Fruit fly (Drosophila melanogaster) whole organism, embryonic: ENCODE data around the gene Megf8.

Experiments used
- CG11085 ChIP-seq: fragments of 200-800 bp; sonication (Bioruptor generic); IDR thresholded peaks from 2 replicates; pipeline ENCODE4 v1.3.6; 2022; ENCODE audit warnings: missing biosample characterization, missing genetic modification characterization
- CG12071 ChIP-seq: fragments of 200-800 bp; sonication (Bioruptor generic); optimal IDR thresholded peaks from 3 replicates; lab custom pipeline; 2018; ENCODE audit warnings: missing biosample characterization, mild to moderate bottlenecking, missing genetic modification characterization
- CG12391 ChIP-seq: fragments of 200-800 bp; sonication (Bioruptor generic); optimal IDR thresholded peaks from 3 replicates; lab custom pipeline; 2018; ENCODE audit warnings: missing biosample characterization, mild to moderate bottlenecking, missing genetic modification characterization, moderate library complexity
- CG13123 ChIP-seq: fragments of 200-800 bp; sonication (Bioruptor generic); optimal IDR thresholded peaks from 2 replicates; lab custom pipeline; 2016; ENCODE audit warnings: missing biosample characterization, missing genetic modification characterization
- CG13624 ChIP-seq: fragments of 200-800 bp; sonication (Bioruptor generic); optimal IDR thresholded peaks from 2 replicates; lab custom pipeline; 2016; ENCODE audit warnings: missing biosample characterization, missing genetic modification characterization
- CG14965 ChIP-seq: fragments of 200-800 bp; sonication (Bioruptor generic); optimal IDR thresholded peaks from 2 replicates; lab custom pipeline; 2016; ENCODE audit warnings: missing biosample characterization, missing genetic modification characterization, borderline replicate concordance
- CG17361 ChIP-seq: fragments of 200-800 bp; sonication (Bioruptor generic); IDR thresholded peaks from 3 replicates; pipeline ENCODE4 v1.3.6; 2022; ENCODE audit warnings: missing biosample characterization, missing genetic modification characterization
- CG17802 ChIP-seq: fragments of 200-800 bp; sonication (Bioruptor generic); optimal IDR thresholded peaks from 2 replicates; lab custom pipeline; 2018; ENCODE audit warnings: missing biosample characterization, mild to moderate bottlenecking, missing genetic modification characterization, moderate library complexity
- CG18262 ChIP-seq: fragments of 200-800 bp; optimal IDR thresholded peaks from 3 replicates; lab custom pipeline; 2019; ENCODE audit warnings: missing biosample characterization, mild to moderate bottlenecking, missing genetic modification characterization, moderate library complexity
- CG18599 ChIP-seq: fragments of 200-800 bp; sonication (Bioruptor generic); optimal IDR thresholded peaks from 3 replicates; lab custom pipeline; 2017; ENCODE audit warnings: missing biosample characterization, missing genetic modification characterization, mild to moderate bottlenecking, moderate library complexity, missing genetic modification reagents
- CG3281 ChIP-seq: fragments of 200-800 bp; sonication (Bioruptor generic); optimal IDR thresholded peaks from 3 replicates; lab custom pipeline; 2017; ENCODE audit warnings: missing biosample characterization, mild to moderate bottlenecking, missing genetic modification characterization
- CG3847 ChIP-seq: fragments of 200-800 bp; sonication (Bioruptor generic); IDR thresholded peaks from 2 replicates; pipeline ENCODE4 v1.3.6; 2022; ENCODE audit warnings: missing biosample characterization, missing genetic modification characterization
- CG4404 ChIP-seq: fragments of 200-800 bp; sonication (Bioruptor generic); IDR thresholded peaks from 2 replicates; pipeline ENCODE4 v1.3.6; 2022; ENCODE audit warnings: missing biosample characterization, missing genetic modification characterization
- CG6272 ChIP-seq: fragments of 200-800 bp; sonication (Bioruptor generic); IDR thresholded peaks from 2 replicates; pipeline ENCODE4 v1.3.6; 2022; ENCODE audit warnings: missing biosample characterization, missing genetic modification characterization
- CG9932 ChIP-seq: fragments of 200-800 bp; sonication (Bioruptor generic); IDR thresholded peaks from 2 replicates; pipeline ENCODE4 v1.3.6; 2022; ENCODE audit warnings: missing biosample characterization, missing genetic modification characterization
- D19A ChIP-seq: fragments of 200-800 bp; optimal IDR thresholded peaks from 3 replicates; lab custom pipeline; 2019; ENCODE audit warnings: missing biosample characterization, mild to moderate bottlenecking, missing genetic modification characterization, moderate library complexity
- E2f1 ChIP-seq: fragments of 200-800 bp; sonication (Bioruptor generic); IDR thresholded peaks from 2 replicates; pipeline ENCODE4 v1.3.6; 2022; ENCODE audit warnings: missing biosample characterization, missing genetic modification characterization
- H2.0 ChIP-seq: fragments of 200-800 bp; sonication (Bioruptor generic); IDR thresholded peaks from 2 replicates; pipeline ENCODE4 v1.3.6; 2022; ENCODE audit warnings: missing biosample characterization, missing genetic modification characterization
- Hr3 ChIP-seq: fragments of 200-800 bp; sonication (Bioruptor generic); optimal IDR thresholded peaks from 3 replicates; lab custom pipeline; 2016; ENCODE audit warnings: missing biosample characterization, missing genetic modification characterization
- Pdp1 ChIP-seq, 2 experiments: fragments of 200-800 bp; sonication (Bioruptor generic); optimal IDR thresholded peaks; 3 replicates each; lab custom pipeline; 2016; ENCODE audit warnings: missing biosample characterization in 2 of 2, missing genetic modification characterization in 2 of 2, mild to moderate bottlenecking in 1 of 2, moderate library complexity in 1 of 2
- Sry-β ChIP-seq: fragments of 200-800 bp; sonication (Bioruptor generic); optimal IDR thresholded peaks from 2 replicates; lab custom pipeline; 2018; ENCODE audit warnings: missing biosample characterization, mild to moderate bottlenecking, missing genetic modification characterization, moderate library complexity
- Trl ChIP-seq, 3 experiments: fragments of >200 bp in 2 of 3; fragments of 200-800 bp in 1 of 3; sonication (Bioruptor generic) in 1 of 3; optimal IDR thresholded peaks; 2 replicates in 1 of 3; 3 replicates in 2 of 3; lab custom pipeline; 2016 to 2017; ENCODE audit warnings: missing biosample characterization in 1 of 3, missing genetic modification characterization in 1 of 3
- cas ChIP-seq: fragments of 200-800 bp; sonication (Bioruptor generic); IDR thresholded peaks from 2 replicates; pipeline ENCODE4 v1.3.6; 2022; ENCODE audit warnings: missing biosample characterization, missing genetic modification characterization
- chinmo ChIP-seq: fragments of 200-800 bp; sonication (Bioruptor generic); IDR thresholded peaks from 4 replicates; pipeline ENCODE4 v1.3.6; 2022; ENCODE audit warnings: missing biosample characterization, missing genetic modification characterization; ENCODE audit not compliant: partially characterized antibody
- chm ChIP-seq: fragments of 200-800 bp; sonication (Bioruptor generic); IDR thresholded peaks from 2 replicates; pipeline ENCODE4 v1.3.6; 2022; ENCODE audit warnings: missing biosample characterization, missing genetic modification characterization
- dmrt11E ChIP-seq: fragments of 200-800 bp; sonication (Bioruptor generic); optimal IDR thresholded peaks from 3 replicates; lab custom pipeline; 2018; ENCODE audit warnings: missing biosample characterization, mild to moderate bottlenecking, missing genetic modification characterization, moderate library complexity
- dpn ChIP-seq, 2 experiments: fragments of 200-800 bp; sonication (Bioruptor generic); optimal IDR thresholded peaks; 3 replicates each; lab custom pipeline; 2016; ENCODE audit warnings: missing biosample characterization in 2 of 2, missing genetic modification characterization in 2 of 2
- ems ChIP-seq: fragments of 200-800 bp; sonication (Bioruptor generic); optimal IDR thresholded peaks from 3 replicates; lab custom pipeline; 2016; ENCODE audit warnings: missing biosample characterization, missing genetic modification characterization
- eve ChIP-seq, 2 experiments: fragments of >200 bp; optimal IDR thresholded peaks; 2 replicates each; lab custom pipeline; 2017; ENCODE audit warnings: missing biosample characterization in 2 of 2, missing genetic modification characterization in 2 of 2
- exex ChIP-seq: fragments of 200-800 bp; sonication (Bioruptor generic); optimal IDR thresholded peaks from 4 replicates; lab custom pipeline; 2018; ENCODE audit warnings: missing biosample characterization, mild to moderate bottlenecking, missing genetic modification characterization, moderate library complexity
- gem ChIP-seq: fragments of 200-800 bp; sonication (Bioruptor generic); optimal IDR thresholded peaks from 2 replicates; lab custom pipeline; 2019; ENCODE audit warnings: missing biosample characterization, mild to moderate bottlenecking, missing genetic modification characterization, moderate library complexity
- lmd ChIP-seq: fragments of 200-800 bp; sonication (Bioruptor generic); IDR thresholded peaks from 2 replicates; pipeline ENCODE4 v1.3.6; 2022; ENCODE audit warnings: missing biosample characterization, missing genetic modification characterization
- pb ChIP-seq: fragments of 200-800 bp; sonication (Bioruptor generic); optimal IDR thresholded peaks from 3 replicates; lab custom pipeline; 2016; ENCODE audit warnings: missing biosample characterization, missing genetic modification characterization
- psq ChIP-seq: fragments of 200-800 bp; sonication (Bioruptor generic); optimal IDR thresholded peaks from 2 replicates; lab custom pipeline; 2017; ENCODE audit warnings: missing biosample characterization, missing genetic modification characterization
- rib ChIP-seq: fragments of 200-800 bp; sonication (Bioruptor generic); IDR thresholded peaks from 2 replicates; pipeline ENCODE4 v1.3.6; 2022; ENCODE audit warnings: missing biosample characterization, missing genetic modification characterization
- sd ChIP-seq: fragments of 200-800 bp; sonication (Bioruptor generic); optimal IDR thresholded peaks from 3 replicates; lab custom pipeline; 2018; ENCODE audit warnings: missing biosample characterization, mild to moderate bottlenecking, missing genetic modification characterization, moderate library complexity
- sug ChIP-seq: fragments of 200-800 bp; optimal IDR thresholded peaks from 2 replicates; lab custom pipeline; 2019; ENCODE audit warnings: missing biosample characterization, mild to moderate bottlenecking, missing genetic modification characterization, moderate library complexity
- tx ChIP-seq: fragments of 200-800 bp; sonication (Bioruptor generic); optimal IDR thresholded peaks from 2 replicates; lab custom pipeline; 2016; ENCODE audit warnings: missing biosample characterization, missing genetic modification characterization
- zfh1 ChIP-seq: fragments of 200-800 bp; sonication (Bioruptor generic); IDR thresholded peaks from 3 replicates; pipeline ENCODE4 v1.3.6; 2022; ENCODE audit warnings: missing biosample characterization, missing genetic modification characterization
- zfh2 ChIP-seq: fragments of 200-800 bp; sonication (Bioruptor generic); optimal IDR thresholded peaks from 2 replicates; lab custom pipeline; 2016; ENCODE audit warnings: missing biosample characterization, missing genetic modification characterization

Gene Megf8

dm6 chr2L:8086736-8087467, 43.6 kb downstream of the Megf8 start (continued):
- TF ChIP-seq Trl (optimal IDR thresholded peaks at IDR 0.05; lab: Kevin White, UChicago) (no peak), Trl (GFP tag; optimal IDR thresholded peaks at IDR 0.05; lab: Kevin White, UChicago) (no peak), Pdp1 (GFP tag; optimal IDR thresholded peaks at IDR 0.05; lab: Kevin White, UChicago) (peak in 1 of 2 experiments; percentile 92), zfh1 (no peak), zfh2 (peak; percentile 29), CG18599 (GFP tag; lab: Kevin White, UChicago) (peak; percentile 50), H2.0 (GFP tag; lab: Robert Waterston, UW) (no peak), CG12391 (tag; lab: Kevin White, UChicago) (peak; percentile 45), exex (tag; lab: Kevin White, UChicago) (peak; percentile 38), CG12071 (GFP tag; lab: Kevin White, UChicago) (no peak), CG17802 (tag; lab: Kevin White, UChicago) (no peak), CG13123 (no peak), sd (peak; percentile 61), CG14965 (GFP tag; lab: Kevin White, UChicago) (no peak), dpn (GFP tag; optimal IDR thresholded peaks at IDR 0.05; lab: Kevin White, UChicago) (no peak), D19A (tag; lab: Kevin White, UChicago) (peak; percentile 16), CG13624 (GFP tag; lab: Kevin White, UChicago) (no peak), rib (GFP tag; lab: Robert Waterston, UW) (0 out of 2 replicates have a peak, but pooled peaks have one; percentile 59), dmrt11E (tag; lab: Kevin White, UChicago) (no peak), chinmo (GFP tag; lab: Robert Waterston, UW) (peak; percentile 91), CG6272 (GFP tag; lab: Robert Waterston, UW) (no peak), CG17361 (GFP tag; lab: Robert Waterston, UW) (no peak), cas (GFP tag; lab: Robert Waterston, UW) (no peak), tx (GFP tag; lab: Kevin White, UChicago) (no peak), gem (tag; lab: Kevin White, UChicago) (peak; percentile 85), sug (peak; percentile 80), pb (no peak), CG11085 (no peak), chm (GFP tag; lab: Robert Waterston, UW) (0 out of 2 replicates have a peak, but pooled peaks have one; percentile 33), psq (GFP tag; lab: Kevin White, UChicago) (no peak)

- no peak for TF ChIP-seq CG3281 (GFP tag; lab: Kevin White, UChicago)
- no peak for TF ChIP-seq tx (GFP tag; lab: Kevin White, UChicago)
- TF ChIP-seq CG4404 (GFP tag; lab: Robert Waterston, UW), result no peak
- TF ChIP-seq H2.0 (GFP tag; lab: Robert Waterston, UW), result no peak
- TF ChIP-seq ems (GFP tag; lab: Kevin White, UChicago), result no peak
- no peak for TF ChIP-seq Hr3
- TF ChIP-seq zfh2, result peak; percentile 1
- TF ChIP-seq gem (tag; lab: Kevin White, UChicago), result peak; percentile 18
- TF ChIP-seq E2f1 (GFP tag; lab: Robert Waterston, UW), result no peak
- TF ChIP-seq eve (GFP tag; optimal IDR thresholded peaks at IDR 0.05; lab: Kevin White, UChicago), result peak in 1 of 2 experiments; percentile 49
- peak; percentile 29; the same call in 1 of the 2 replicates for TF ChIP-seq CG9932 (GFP tag; lab: Robert Waterston, UW)
- 0 out of 2 replicates have a peak, but pooled peaks have one; percentile 4 for TF ChIP-seq CG3847 (GFP tag; lab: Robert Waterston, UW)
- peak; percentile 63 for TF ChIP-seq Sry-β (GFP tag; lab: Kevin White, UChicago)
- no peak for TF ChIP-seq CG18262 (tag; lab: Kevin White, UChicago)
- no peak for TF ChIP-seq lmd (GFP tag; lab: Robert Waterston, UW)
Observed at dm6 chr2L:8087468-8087789, 44.2 kb downstream of the Megf8 start.
